Fruit fly (Drosophila melanogaster) whole organism, embryonic: ENCODE data around the gene Polr1D.
A peak's percentile ranks its signal among the peaks of the same experiment; 100 is the strongest.

Experiments used
- Antp ChIP-seq: fragments of 200-800 bp; sonication (Bioruptor generic); optimal IDR thresholded peaks from 3 replicates; lab custom pipeline; 2016; ENCODE audit warnings: missing biosample characterization, missing genetic modification characterization
- Bteb2 ChIP-seq: fragments of 200-800 bp; sonication (Bioruptor generic); optimal IDR thresholded peaks from 2 replicates; lab custom pipeline; 2016; ENCODE audit warnings: missing biosample characterization, missing genetic modification characterization
- CG10959 ChIP-seq: fragments of 200-800 bp; sonication (Bioruptor generic); IDR thresholded peaks from 2 replicates; pipeline ENCODE4 v1.3.6; 2022; ENCODE audit warnings: missing biosample characterization, missing genetic modification characterization
- CG11093 ChIP-seq: fragments of 200-800 bp; sonication (Bioruptor generic); IDR thresholded peaks from 3 replicates; pipeline ENCODE4 v1.3.6; 2022; ENCODE audit warnings: missing biosample characterization, missing genetic modification characterization
- CG13424 ChIP-seq: fragments of 200-800 bp; sonication (Bioruptor generic); optimal IDR thresholded peaks from 2 replicates; lab custom pipeline; 2019; ENCODE audit warnings: missing biosample characterization, mild to moderate bottlenecking, missing genetic modification characterization, moderate library complexity
- CG14014 ChIP-seq: fragments of 200-800 bp; sonication (Bioruptor generic); IDR thresholded peaks from 2 replicates; pipeline ENCODE4 v1.3.6; 2022; ENCODE audit warnings: missing biosample characterization, missing genetic modification characterization
- CG14667 ChIP-seq: fragments of 200-800 bp; sonication (Bioruptor generic); IDR thresholded peaks from 2 replicates; pipeline ENCODE4 v1.3.6; 2022; ENCODE audit warnings: missing biosample characterization, missing genetic modification characterization
- CG14860 ChIP-seq: fragments of 200-800 bp; sonication (Bioruptor generic); IDR thresholded peaks from 3 replicates; pipeline ENCODE4 v1.3.6; 2022; ENCODE audit warnings: missing biosample characterization, missing genetic modification characterization; ENCODE audit not compliant: partially characterized antibody
- CG16779 ChIP-seq: fragments of 200-800 bp; sonication (Bioruptor generic); IDR thresholded peaks from 2 replicates; pipeline ENCODE4 v1.3.6; 2022; ENCODE audit warnings: missing biosample characterization, missing genetic modification characterization
- CG17612 ChIP-seq: fragments of 200-800 bp; sonication (Bioruptor generic); IDR thresholded peaks from 2 replicates; pipeline ENCODE4 v1.3.6; 2022; ENCODE audit warnings: missing biosample characterization, missing genetic modification characterization
- CG1792 ChIP-seq: fragments of 200-800 bp; sonication (Bioruptor generic); optimal IDR thresholded peaks from 2 replicates; lab custom pipeline; 2016; ENCODE audit warnings: missing biosample characterization, missing genetic modification characterization
- CG1832 ChIP-seq: fragments of 200-800 bp; sonication (Bioruptor generic); optimal IDR thresholded peaks from 2 replicates; lab custom pipeline; 2017; ENCODE audit warnings: missing biosample characterization, mild to moderate bottlenecking, missing genetic modification characterization, inconsistent platforms
- CG18476 ChIP-seq: fragments of 200-800 bp; sonication (Bioruptor generic); optimal IDR thresholded peaks from 2 replicates; lab custom pipeline; 2016; ENCODE audit warnings: missing biosample characterization, mild to moderate bottlenecking, missing genetic modification characterization
- CG18619 ChIP-seq: fragments of 200-800 bp; sonication (Bioruptor generic); optimal IDR thresholded peaks from 3 replicates; lab custom pipeline; 2017; ENCODE audit warnings: missing biosample characterization, mild to moderate bottlenecking, missing genetic modification characterization
- CG30020 ChIP-seq: fragments of 200-800 bp; optimal IDR thresholded peaks from 2 replicates; lab custom pipeline; 2019; ENCODE audit warnings: missing biosample characterization, mild to moderate bottlenecking, missing genetic modification characterization, moderate library complexity
- CG3065 ChIP-seq: fragments of 200-800 bp; sonication (Bioruptor generic); optimal IDR thresholded peaks from 2 replicates; lab custom pipeline; 2016; ENCODE audit warnings: missing biosample characterization, missing genetic modification characterization
- CG32532 ChIP-seq: fragments of 200-800 bp; sonication (Bioruptor generic); IDR thresholded peaks from 2 replicates; pipeline ENCODE4 v1.3.6; 2022; ENCODE audit warnings: missing biosample characterization, missing genetic modification characterization
- CG32772 ChIP-seq: fragments of 200-800 bp; sonication (Bioruptor generic); IDR thresholded peaks from 2 replicates; pipeline ENCODE4 v1.3.6; 2022; ENCODE audit warnings: missing biosample characterization, missing genetic modification characterization
- CG3281 ChIP-seq: fragments of 200-800 bp; sonication (Bioruptor generic); optimal IDR thresholded peaks from 3 replicates; lab custom pipeline; 2017; ENCODE audit warnings: missing biosample characterization, mild to moderate bottlenecking, missing genetic modification characterization
- CG33213 ChIP-seq: fragments of 200-800 bp; sonication (Bioruptor generic); optimal IDR thresholded peaks from 3 replicates; lab custom pipeline; 2016; ENCODE audit warnings: missing biosample characterization, missing genetic modification characterization
- CG4707 ChIP-seq: fragments of 200-800 bp; sonication (Bioruptor generic); optimal IDR thresholded peaks from 2 replicates; lab custom pipeline; 2018; ENCODE audit warnings: missing biosample characterization, mild to moderate bottlenecking, missing genetic modification characterization, moderate library complexity
- CG4820 ChIP-seq: fragments of 200-800 bp; sonication (Bioruptor generic); optimal IDR thresholded peaks from 3 replicates; lab custom pipeline; 2016; ENCODE audit warnings: missing biosample characterization, missing genetic modification characterization
- CG7372 ChIP-seq: fragments of 200-800 bp; sonication (Bioruptor generic); IDR thresholded peaks from 2 replicates; pipeline ENCODE4 v1.3.6; 2022; ENCODE audit warnings: missing biosample characterization, missing genetic modification characterization
- CG8388 ChIP-seq: fragments of 200-800 bp; sonication (Bioruptor generic); optimal IDR thresholded peaks from 2 replicates; lab custom pipeline; 2019; ENCODE audit warnings: missing biosample characterization, mild to moderate bottlenecking, missing genetic modification characterization, moderate library complexity
- D19B ChIP-seq: fragments of 200-800 bp; sonication (Bioruptor generic); optimal IDR thresholded peaks from 2 replicates; lab custom pipeline; 2017; ENCODE audit warnings: missing biosample characterization, mild to moderate bottlenecking, missing genetic modification characterization
- Drgx ChIP-seq: fragments of 200-800 bp; sonication (Bioruptor generic); IDR thresholded peaks from 2 replicates; pipeline ENCODE4 v1.3.6; 2022; ENCODE audit warnings: missing biosample characterization, missing genetic modification characterization
- E2f1 ChIP-seq: fragments of 200-800 bp; sonication (Bioruptor generic); IDR thresholded peaks from 2 replicates; pipeline ENCODE4 v1.3.6; 2022; ENCODE audit warnings: missing biosample characterization, missing genetic modification characterization
- ERR ChIP-seq: fragments of 200-800 bp; sonication (Bioruptor generic); optimal IDR thresholded peaks from 2 replicates; lab custom pipeline; 2016; ENCODE audit warnings: missing biosample characterization, missing genetic modification characterization
- H15 ChIP-seq: fragments of 200-800 bp; sonication (Bioruptor generic); IDR thresholded peaks from 3 replicates; pipeline ENCODE4 v1.3.6; 2022; ENCODE audit warnings: missing biosample characterization, missing genetic modification characterization
- Hand ChIP-seq: fragments of 200-800 bp; sonication (Bioruptor generic); optimal IDR thresholded peaks from 2 replicates; lab custom pipeline; 2017; ENCODE audit warnings: mild to moderate bottlenecking, missing biosample characterization, missing genetic modification reagents, missing genetic modification characterization
- Myb ChIP-seq: fragments of 200-800 bp; sonication (Bioruptor generic); optimal IDR thresholded peaks from 2 replicates; lab custom pipeline; 2016; ENCODE audit warnings: missing biosample characterization, missing genetic modification characterization
- Optix ChIP-seq: fragments of 200-800 bp; sonication (Bioruptor generic); IDR thresholded peaks from 3 replicates; pipeline ENCODE4 v1.3.6; 2022; ENCODE audit warnings: missing biosample characterization, missing genetic modification characterization
- PHDP ChIP-seq: fragments of 200-800 bp; sonication (Bioruptor generic); optimal IDR thresholded peaks from 3 replicates; lab custom pipeline; 2018; ENCODE audit warnings: missing biosample characterization, mild to moderate bottlenecking, missing genetic modification characterization, moderate library complexity
- Pdp1 ChIP-seq, 2 experiments: fragments of 200-800 bp; sonication (Bioruptor generic); optimal IDR thresholded peaks; 3 replicates each; lab custom pipeline; 2016; ENCODE audit warnings: missing biosample characterization in 2 of 2, missing genetic modification characterization in 2 of 2, mild to moderate bottlenecking in 1 of 2, moderate library complexity in 1 of 2
- Scr ChIP-seq: fragments of 200-800 bp; sonication (Bioruptor generic); IDR thresholded peaks from 2 replicates; pipeline ENCODE4 v1.3.6; 2022; ENCODE audit warnings: missing biosample characterization, missing genetic modification characterization; ENCODE audit not compliant: partially characterized antibody
- Ssrp ChIP-seq: fragments of 200-800 bp; sonication (Bioruptor generic); optimal IDR thresholded peaks from 2 replicates; lab custom pipeline; 2018; ENCODE audit warnings: missing biosample characterization, mild to moderate bottlenecking, missing genetic modification characterization, moderate library complexity
- crp ChIP-seq, 2 experiments: fragments of 200-800 bp; sonication (Bioruptor generic); optimal IDR thresholded peaks; 2 replicates in 1 of 2; 3 replicates in 1 of 2; lab custom pipeline; 2017; ENCODE audit warnings: missing biosample characterization in 2 of 2, missing genetic modification characterization in 2 of 2, mild to moderate bottlenecking in 1 of 2, moderate library complexity in 1 of 2
- danr ChIP-seq: fragments of 200-800 bp; sonication (Bioruptor generic); IDR thresholded peaks from 2 replicates; pipeline ENCODE4 v1.3.6; 2022; ENCODE audit warnings: missing biosample characterization, missing genetic modification characterization
- dati ChIP-seq: fragments of 200-800 bp; sonication (Bioruptor generic); IDR thresholded peaks from 2 replicates; pipeline ENCODE4 v1.3.6; 2022; ENCODE audit warnings: missing biosample characterization, missing genetic modification characterization
- disco-r ChIP-seq: fragments of 200-800 bp; sonication (Bioruptor generic); optimal IDR thresholded peaks from 2 replicates; lab custom pipeline; 2016; ENCODE audit warnings: missing biosample characterization, missing genetic modification characterization
- nau ChIP-seq: fragments of 200-800 bp; sonication (Bioruptor generic); optimal IDR thresholded peaks from 3 replicates; lab custom pipeline; 2017; ENCODE audit warnings: missing biosample characterization, mild to moderate bottlenecking, missing genetic modification characterization, missing genetic modification reagents
- nerfin-1 ChIP-seq: fragments of 200-800 bp; sonication (Bioruptor generic); optimal IDR thresholded peaks from 3 replicates; lab custom pipeline; 2019; ENCODE audit warnings: missing biosample characterization, mild to moderate bottlenecking, missing genetic modification characterization, moderate library complexity
- p53 ChIP-seq: fragments of 200-800 bp; sonication (Bioruptor generic); optimal IDR thresholded peaks from 2 replicates; lab custom pipeline; 2016; ENCODE audit warnings: missing biosample characterization, missing genetic modification characterization
- ro ChIP-seq: fragments of 200-800 bp; sonication (Bioruptor generic); IDR thresholded peaks from 2 replicates; pipeline ENCODE4 v1.3.6; 2022; ENCODE audit warnings: missing biosample characterization, missing genetic modification characterization
- row ChIP-seq: fragments of 200-800 bp; sonication (Bioruptor generic); IDR thresholded peaks from 3 replicates; pipeline ENCODE4 v1.3.6; 2022; ENCODE audit warnings: missing biosample characterization, missing genetic modification characterization
- sug ChIP-seq: fragments of 200-800 bp; optimal IDR thresholded peaks from 2 replicates; lab custom pipeline; 2019; ENCODE audit warnings: missing biosample characterization, mild to moderate bottlenecking, missing genetic modification characterization, moderate library complexity
- tx ChIP-seq: fragments of 200-800 bp; sonication (Bioruptor generic); optimal IDR thresholded peaks from 2 replicates; lab custom pipeline; 2016; ENCODE audit warnings: missing biosample characterization, missing genetic modification characterization
- vvl ChIP-seq: fragments of 200-800 bp; sonication (Bioruptor generic); IDR thresholded peaks from 2 replicates; pipeline ENCODE4 v1.3.6; 2022; ENCODE audit warnings: missing biosample characterization, missing genetic modification characterization
- zf30C ChIP-seq: fragments of 200-800 bp; sonication (Bioruptor generic); optimal IDR thresholded peaks from 3 replicates; lab custom pipeline; 2018; ENCODE audit warnings: missing biosample characterization, mild to moderate bottlenecking, missing genetic modification characterization

The Polr1D gene

DNA sequence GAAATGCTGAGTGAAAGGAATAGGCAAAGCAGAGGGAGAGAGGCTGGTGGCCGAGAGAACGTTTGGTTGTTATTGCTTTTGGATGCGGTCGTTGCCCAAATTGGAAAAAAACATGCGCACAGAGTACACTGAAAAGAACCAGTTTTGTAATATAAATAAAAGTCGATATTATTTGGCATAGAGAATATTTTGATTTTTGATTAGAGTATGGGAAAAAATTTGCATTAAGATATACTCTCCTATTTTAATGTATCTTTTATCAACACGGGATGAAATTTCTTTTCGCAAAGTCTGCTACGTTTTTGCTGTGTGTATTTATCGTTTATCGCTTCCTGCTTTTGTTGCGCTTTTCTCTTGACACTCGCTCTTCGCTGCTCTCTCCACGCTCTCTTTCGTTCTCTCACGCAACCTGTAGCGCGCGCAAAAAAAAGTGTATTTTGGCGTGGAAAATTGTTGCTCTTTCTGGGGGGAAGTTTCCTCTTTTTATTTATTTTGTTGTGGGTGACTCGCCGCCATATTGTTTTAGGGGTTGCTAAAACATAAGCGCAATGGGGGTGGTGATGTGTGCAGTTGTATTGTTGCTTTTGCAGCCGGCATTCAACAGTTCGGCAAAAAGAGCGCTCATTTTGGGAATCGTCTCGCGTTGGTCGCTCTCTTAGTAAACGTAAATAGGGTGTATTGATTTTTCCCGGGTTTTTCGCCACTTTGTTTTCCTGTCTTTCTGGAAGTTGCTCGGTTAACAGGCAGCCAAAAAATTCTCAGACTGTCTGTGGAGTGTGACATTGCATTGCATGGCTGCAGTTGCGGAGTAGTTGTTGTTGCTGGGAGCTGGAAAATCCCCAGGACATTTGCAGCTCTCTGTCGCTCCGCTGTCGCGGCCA lies 30.1 kb upstream of the Polr1D start (continued):
- TF ChIP-seq vvl (GFP tag; lab: Robert Waterston, UW) (peak; percentile 99), Optix (GFP tag; lab: Robert Waterston, UW) (peak; percentile 87), Scr (GFP tag; lab: Robert Waterston, UW) (no peak), CG13424 (peak; percentile 97), Bteb2 (GFP tag; lab: Kevin White, UChicago) (peak; percentile 94), E2f1 (GFP tag; lab: Robert Waterston, UW) (peak; percentile 98), CG32532 (GFP tag; lab: Robert Waterston, UW) (peak; percentile 98), CG1792 (GFP tag; lab: Kevin White, UChicago) (peak; percentile 94), p53 (GFP tag; lab: Kevin White, UChicago) (peak; percentile 84), Hand (GFP tag; lab: Kevin White, UChicago) (peak; percentile 96), CG16779 (GFP tag; lab: Robert Waterston, UW) (peak; percentile 95), Ssrp (tag; lab: Kevin White, UChicago) (peak; percentile 97), Drgx (GFP tag; lab: Robert Waterston, UW) (peak; percentile 98), ro (GFP tag; lab: Robert Waterston, UW) (peak; percentile 92), H15 (GFP tag; lab: Robert Waterston, UW) (peak; percentile 97), row (GFP tag; lab: Robert Waterston, UW) (peak; percentile 98), CG32772 (GFP tag; lab: Robert Waterston, UW) (peak; percentile 98), sug (tag; lab: Kevin White, UChicago) (peak; percentile 88), CG14014 (GFP tag; lab: Robert Waterston, UW) (peak; percentile 97), CG4820 (peak; percentile 94), crp (GFP tag; optimal IDR thresholded peaks at IDR 0.05; lab: Kevin White, UChicago) (peak in 1 of 2 experiments; percentile 66), Pdp1 (GFP tag; optimal IDR thresholded peaks at IDR 0.05; lab: Kevin White, UChicago) (peak; percentile 94 to 97), CG4707 (GFP tag; lab: Kevin White, UChicago) (peak; percentile 91), CG8388 (GFP tag; lab: Kevin White, UChicago) (peak; percentile 98), danr (GFP tag; lab: Robert Waterston, UW) (peak; percentile 94), CG10959 (GFP tag; lab: Robert Waterston, UW) (peak; percentile 91), zf30C (peak; percentile 99), CG18476 (peak; percentile 90), nerfin-1 (tag; lab: Kevin White, UChicago) (peak; percentile 95), CG3065 (GFP tag; lab: Kevin White, UChicago) (peak; percentile 85), CG30020 (tag; lab: Kevin White, UChicago) (peak; percentile 79), CG14860 (GFP tag; lab: Robert Waterston, UW) (no peak), CG14667 (GFP tag; lab: Robert Waterston, UW) (peak; percentile 97), CG11093 (GFP tag; lab: Robert Waterston, UW) (peak; percentile 95), dati (GFP tag; lab: Robert Waterston, UW) (peak; percentile 95), CG1832 (GFP tag; lab: Kevin White, UChicago) (no peak), tx (GFP tag; lab: Kevin White, UChicago) (peak; percentile 88), CG17612 (peak; percentile 93), CG18619 (GFP tag; lab: Kevin White, UChicago) (peak; percentile 95), CG33213 (GFP tag; lab: Kevin White, UChicago) (peak; percentile 86), CG3281 (GFP tag; lab: Kevin White, UChicago) (peak; percentile 96), CG7372 (GFP tag; lab: Robert Waterston, UW) (peak; percentile 97), Antp (GFP tag; lab: Kevin White, UChicago) (peak; percentile 94), Myb (GFP tag; lab: Kevin White, UChicago) (peak; percentile 82), PHDP (tag; lab: Kevin White, UChicago) (peak; percentile 97), D19B (GFP tag; lab: Kevin White, UChicago) (peak; percentile 88), nau (GFP tag; lab: Kevin White, UChicago) (peak; percentile 96), ERR (GFP tag; lab: Kevin White, UChicago) (peak; percentile 92), disco-r (GFP tag; lab: Kevin White, UChicago) (peak; percentile 93)
